Fruit fly (Drosophila melanogaster): Measurements from ENCODE around the gene CG34155.

- no peak for TF ChIP-seq CTCF (optimal IDR thresholded peaks at IDR 0.05)
- TF ChIP-seq CG8478 (optimal IDR thresholded peaks at IDR 0.05), result no peak
These were observed 33.1 kb downstream of the CG34155 start, which contains the start of gene jdp for dm6 chr3R:30526799-30527465.

Measured in S2 (cell line).